Worm (Caenorhabditis elegans) whole organism, L2 larva: ENCODE results near the gene F54D5.3.

Experiments
- R02D3.7 ChIP-seq: fragments of 150-350 bp; optimal IDR thresholded peaks from 2 replicates; lab custom pipeline; 2014; ENCODE audit warnings: missing biosample characterization, missing genetic modification characterization
- lin-11 ChIP-seq: fragments of 150-350 bp; sonication (generic microtip); optimal IDR thresholded peaks from 2 replicates; lab custom pipeline; 2014; ENCODE audit warnings: missing biosample characterization, missing genetic modification characterization, inconsistent platforms, mixed read lengths
- lin-39 ChIP-seq: fragments of 150-350 bp; optimal IDR thresholded peaks from 2 replicates; lab custom pipeline; 2014; ENCODE audit warnings: missing biosample characterization, missing genetic modification reagents, missing genetic modification characterization
- nhr-77 ChIP-seq: fragments of 150-350 bp; optimal IDR thresholded peaks from 2 replicates; lab custom pipeline; 2014; ENCODE audit warnings: missing biosample characterization, missing genetic modification characterization
- unc-62 ChIP-seq: fragments of 150-350 bp; optimal IDR thresholded peaks from 2 replicates; lab custom pipeline; 2014; ENCODE audit warnings: missing biosample characterization, missing genetic modification reagents, missing genetic modification characterization
- ztf-11 ChIP-seq: sonication (generic microtip); optimal IDR thresholded peaks from 2 replicates; lab custom pipeline; 2017; ENCODE audit warnings: missing biosample characterization, missing genetic modification characterization

- TF ChIP-seq lin-11 (tag; lab: Kevin White, UChicago) = no peak
- no peak for TF ChIP-seq ztf-11
- no peak for TF ChIP-seq R02D3.7 (tag; lab: Kevin White, UChicago)
- TF ChIP-seq nhr-77 = no peak
- no peak for TF ChIP-seq lin-39 (tag; lab: Kevin White, UChicago)
- no peak for TF ChIP-seq unc-62 (GFP tag; lab: Kevin White, UChicago)
Measured at ce11 chrII:11612034-11612723, 40.6 kb downstream of the F54D5.3 start, which contains the start of gene F07A11.5.
